Fruit fly (Drosophila melanogaster) whole organism, embryonic: ENCODE measurements around the gene Lim3.

Source experiments
- CG10366 ChIP-seq: fragments of 200-800 bp; sonication (Bioruptor generic); IDR thresholded peaks from 2 replicates; pipeline ENCODE4 v1.3.6; 2022; ENCODE audit warnings: missing biosample characterization, missing genetic modification characterization
- CG10431 ChIP-seq: fragments of 200-800 bp; sonication (Bioruptor generic); optimal IDR thresholded peaks from 3 replicates; lab custom pipeline; 2018; ENCODE audit warnings: missing biosample characterization, mild to moderate bottlenecking, missing genetic modification characterization
- CG10565 ChIP-seq: fragments of 200-800 bp; sonication (Bioruptor generic); optimal IDR thresholded peaks from 3 replicates; lab custom pipeline; 2016; ENCODE audit warnings: missing biosample characterization, mild to moderate bottlenecking, missing genetic modification characterization
- CG10959 ChIP-seq: fragments of 200-800 bp; sonication (Bioruptor generic); IDR thresholded peaks from 2 replicates; pipeline ENCODE4 v1.3.6; 2022; ENCODE audit warnings: missing biosample characterization, missing genetic modification characterization
- CG11247 ChIP-seq: fragments of 200-800 bp; sonication (Bioruptor generic); IDR thresholded peaks from 2 replicates; pipeline ENCODE4 v1.3.6; 2022; ENCODE audit warnings: missing biosample characterization, missing genetic modification characterization
- CG11504 ChIP-seq: fragments of 200-800 bp; sonication (Bioruptor generic); optimal IDR thresholded peaks from 3 replicates; lab custom pipeline; 2019; ENCODE audit warnings: missing biosample characterization, mild to moderate bottlenecking, missing genetic modification characterization, moderate library complexity
- CG12659 ChIP-seq: fragments of 200-800 bp; sonication (Bioruptor generic); optimal IDR thresholded peaks from 3 replicates; lab custom pipeline; 2017; ENCODE audit warnings: mild to moderate bottlenecking, missing biosample characterization, missing genetic modification reagents, missing genetic modification characterization
- CG13894 ChIP-seq: fragments of 200-800 bp; sonication (Bioruptor generic); optimal IDR thresholded peaks from 3 replicates; lab custom pipeline; 2018; ENCODE audit warnings: missing biosample characterization, mild to moderate bottlenecking, missing genetic modification characterization, moderate library complexity
- CG14050 ChIP-seq: fragments of 200-800 bp; sonication (Bioruptor generic); IDR thresholded peaks from 3 replicates; pipeline ENCODE4 v1.3.6; 2022; ENCODE audit warnings: missing biosample characterization, missing genetic modification characterization
- CG14710 ChIP-seq: fragments of 200-800 bp; sonication (Bioruptor generic); optimal IDR thresholded peaks from 3 replicates; lab custom pipeline; 2019; ENCODE audit warnings: missing biosample characterization, mild to moderate bottlenecking, missing genetic modification characterization, moderate library complexity
- CG15479 ChIP-seq: fragments of 200-800 bp; sonication (Bioruptor generic); optimal IDR thresholded peaks from 3 replicates; lab custom pipeline; 2019; ENCODE audit warnings: missing biosample characterization, mild to moderate bottlenecking, missing genetic modification characterization, moderate library complexity
- CG17359 ChIP-seq: fragments of 200-800 bp; sonication (Bioruptor generic); optimal IDR thresholded peaks from 3 replicates; lab custom pipeline; 2018; ENCODE audit warnings: missing biosample characterization, mild to moderate bottlenecking, missing genetic modification characterization, moderate library complexity
- CG31388 ChIP-seq: fragments of 200-800 bp; sonication (Bioruptor generic); optimal IDR thresholded peaks from 2 replicates; lab custom pipeline; 2016; ENCODE audit warnings: missing biosample characterization, missing genetic modification characterization
- CG3281 ChIP-seq: fragments of 200-800 bp; sonication (Bioruptor generic); optimal IDR thresholded peaks from 3 replicates; lab custom pipeline; 2017; ENCODE audit warnings: missing biosample characterization, mild to moderate bottlenecking, missing genetic modification characterization
- CG3838 ChIP-seq: fragments of 200-800 bp; sonication (Bioruptor generic); optimal IDR thresholded peaks from 3 replicates; lab custom pipeline; 2016; ENCODE audit warnings: missing biosample characterization, missing genetic modification characterization
- CG3847 ChIP-seq: fragments of 200-800 bp; sonication (Bioruptor generic); IDR thresholded peaks from 2 replicates; pipeline ENCODE4 v1.3.6; 2022; ENCODE audit warnings: missing biosample characterization, missing genetic modification characterization
- CG4282 ChIP-seq: fragments of 200-800 bp; sonication (Bioruptor generic); optimal IDR thresholded peaks from 2 replicates; lab custom pipeline; 2016; ENCODE audit warnings: missing biosample characterization, missing genetic modification characterization
- CG6765 ChIP-seq: fragments of 200-800 bp; sonication (Bioruptor generic); optimal IDR thresholded peaks from 3 replicates; lab custom pipeline; 2017; ENCODE audit warnings: missing biosample characterization, mild to moderate bottlenecking, missing genetic modification characterization
- CG7839 ChIP-seq: fragments of 200-800 bp; sonication (Bioruptor generic); optimal IDR thresholded peaks from 3 replicates; lab custom pipeline; 2018; ENCODE audit warnings: missing biosample characterization, mild to moderate bottlenecking, missing genetic modification characterization, moderate library complexity
- CG8478 ChIP-seq: fragments of >200 bp; optimal IDR thresholded peaks from 2 replicates; lab custom pipeline; 2018
- CG9215 ChIP-seq: fragments of 200-800 bp; sonication (Bioruptor generic); IDR thresholded peaks from 2 replicates; pipeline ENCODE4 v1.3.6; 2022; ENCODE audit warnings: missing biosample characterization, missing genetic modification characterization
- Dek ChIP-seq: fragments of 200-800 bp; sonication (Bioruptor generic); optimal IDR thresholded peaks from 3 replicates; lab custom pipeline; 2019; ENCODE audit warnings: missing biosample characterization, mild to moderate bottlenecking, missing genetic modification characterization, moderate library complexity
- Dp ChIP-seq: fragments of 200-800 bp; sonication (Bioruptor generic); optimal IDR thresholded peaks from 2 replicates; lab custom pipeline; 2018; ENCODE audit warnings: missing biosample characterization, mild to moderate bottlenecking, missing genetic modification characterization, moderate library complexity
- HHEX ChIP-seq: fragments of 200-800 bp; sonication (Bioruptor generic); optimal IDR thresholded peaks from 3 replicates; lab custom pipeline; 2017; ENCODE audit warnings: missing biosample characterization, mild to moderate bottlenecking, missing genetic modification characterization, missing genetic modification reagents
- MESR4 ChIP-seq: fragments of 200-800 bp; sonication (Bioruptor generic); optimal IDR thresholded peaks from 2 replicates; lab custom pipeline; 2018; ENCODE audit warnings: missing biosample characterization, mild to moderate bottlenecking, missing genetic modification characterization, moderate library complexity
- Max ChIP-seq: fragments of 200-800 bp; sonication (Bioruptor generic); optimal IDR thresholded peaks from 2 replicates; lab custom pipeline; 2016; ENCODE audit warnings: missing biosample characterization, mild to moderate bottlenecking, missing genetic modification characterization
- NC2α ChIP-seq: fragments of 200-800 bp; sonication (Bioruptor generic); optimal IDR thresholded peaks from 2 replicates; lab custom pipeline; 2016; ENCODE audit warnings: missing biosample characterization, missing genetic modification characterization
- NfI ChIP-seq: fragments of 200-800 bp; sonication (Bioruptor generic); optimal IDR thresholded peaks from 3 replicates; lab custom pipeline; 2018; ENCODE audit warnings: missing biosample characterization, mild to moderate bottlenecking, missing genetic modification characterization, moderate library complexity
- Oli ChIP-seq: fragments of 200-800 bp; sonication (Bioruptor generic); optimal IDR thresholded peaks from 2 replicates; lab custom pipeline; 2018; ENCODE audit warnings: missing biosample characterization, mild to moderate bottlenecking, missing genetic modification characterization, moderate library complexity
- Sox100B ChIP-seq: fragments of 200-800 bp; sonication (Bioruptor generic); optimal IDR thresholded peaks from 3 replicates; lab custom pipeline; 2018; ENCODE audit warnings: missing biosample characterization, mild to moderate bottlenecking, missing genetic modification characterization
- Spps ChIP-seq: fragments of 200-800 bp; sonication (Bioruptor generic); optimal IDR thresholded peaks from 2 replicates; lab custom pipeline; 2018; ENCODE audit warnings: missing biosample characterization, mild to moderate bottlenecking, missing genetic modification characterization
- Taf1 ChIP-seq: fragments of 200-800 bp; sonication (Bioruptor generic); IDR thresholded peaks from 2 replicates; pipeline ENCODE4 v1.3.6; 2022; ENCODE audit warnings: missing biosample characterization, missing genetic modification characterization
- ash1 ChIP-seq: fragments of 200-800 bp; sonication (Bioruptor generic); optimal IDR thresholded peaks from 2 replicates; lab custom pipeline; 2018; ENCODE audit warnings: missing biosample characterization, mild to moderate bottlenecking, missing genetic modification characterization
- bowl ChIP-seq: fragments of 200-800 bp; sonication (Bioruptor generic); IDR thresholded peaks from 2 replicates; pipeline ENCODE4 v1.3.6; 2022; ENCODE audit warnings: missing biosample characterization, missing genetic modification characterization
- cad ChIP-seq: fragments of >200 bp; optimal IDR thresholded peaks from 2 replicates; lab custom pipeline; 2017; ENCODE audit warnings: missing biosample characterization, missing genetic modification characterization
- dm ChIP-seq: fragments of 200-800 bp; sonication (Bioruptor generic); optimal IDR thresholded peaks from 3 replicates; lab custom pipeline; 2016; ENCODE audit warnings: missing biosample characterization, missing genetic modification characterization
- dmrt99B ChIP-seq: fragments of 200-800 bp; sonication (Bioruptor generic); optimal IDR thresholded peaks from 2 replicates; lab custom pipeline; 2018; ENCODE audit warnings: missing biosample characterization, mild to moderate bottlenecking, missing genetic modification characterization, moderate library complexity
- ems ChIP-seq: fragments of 200-800 bp; sonication (Bioruptor generic); optimal IDR thresholded peaks from 3 replicates; lab custom pipeline; 2016; ENCODE audit warnings: missing biosample characterization, missing genetic modification characterization
- eve ChIP-seq, 2 experiments: fragments of >200 bp; optimal IDR thresholded peaks; 2 replicates each; lab custom pipeline; 2017; ENCODE audit warnings: missing biosample characterization in 2 of 2, missing genetic modification characterization in 2 of 2
- ewg ChIP-seq: fragments of 200-800 bp; sonication (Bioruptor generic); optimal IDR thresholded peaks from 3 replicates; lab custom pipeline; 2017; ENCODE audit warnings: mild to moderate bottlenecking, missing biosample characterization, missing genetic modification reagents, missing genetic modification characterization
- ftz-f1 ChIP-seq: fragments of 200-800 bp; sonication (Bioruptor generic); optimal IDR thresholded peaks from 2 replicates; lab custom pipeline; 2016; ENCODE audit warnings: missing biosample characterization, missing genetic modification characterization
- gce ChIP-seq: fragments of 200-800 bp; sonication (Bioruptor generic); IDR thresholded peaks from 3 replicates; pipeline ENCODE4 v1.3.6; 2022; ENCODE audit warnings: missing biosample characterization, missing genetic modification characterization
- gcm2 ChIP-seq: fragments of 200-800 bp; sonication (Bioruptor generic); optimal IDR thresholded peaks from 2 replicates; lab custom pipeline; 2016; ENCODE audit warnings: missing biosample characterization, missing genetic modification characterization
- gsb-n ChIP-seq: fragments of 200-800 bp; sonication (Bioruptor generic); optimal IDR thresholded peaks from 3 replicates; lab custom pipeline; 2018; ENCODE audit warnings: missing biosample characterization, mild to moderate bottlenecking, missing genetic modification characterization
- ind ChIP-seq: fragments of 200-800 bp; sonication (Bioruptor generic); optimal IDR thresholded peaks from 3 replicates; lab custom pipeline; 2016; ENCODE audit warnings: missing biosample characterization, missing genetic modification characterization
- lbe ChIP-seq: fragments of 200-800 bp; sonication (Bioruptor generic); optimal IDR thresholded peaks from 2 replicates; lab custom pipeline; 2016; ENCODE audit warnings: missing biosample characterization, mild to moderate bottlenecking, missing genetic modification characterization
- otp ChIP-seq: fragments of 200-800 bp; sonication (Bioruptor generic); IDR thresholded peaks from 3 replicates; pipeline ENCODE4, ENCODE4 v1.3.6; 2022; ENCODE audit warnings: missing biosample characterization, missing genetic modification characterization
- prd ChIP-seq, 3 experiments: fragments of >200 bp in 2 of 3; fragments of 200-800 bp in 1 of 3; sonication (Bioruptor generic) in 1 of 3; optimal IDR thresholded peaks in 2 of 3; IDR thresholded peaks in 1 of 3; 2 replicates in 2 of 3; 3 replicates in 1 of 3; pipeline versions ENCODE4 v1.3.6 to Lab custom; 2017 to 2022; ENCODE audit warnings: missing biosample characterization in 1 of 3, missing genetic modification characterization in 1 of 3
- pros ChIP-seq: fragments of 200-800 bp; sonication (Bioruptor generic); optimal IDR thresholded peaks from 3 replicates; lab custom pipeline; 2019; ENCODE audit warnings: missing biosample characterization, mild to moderate bottlenecking, missing genetic modification characterization, moderate library complexity
- ssp ChIP-seq: fragments of 200-800 bp; sonication (Bioruptor generic); IDR thresholded peaks from 2 replicates; pipeline ENCODE4 v1.3.6; 2022; ENCODE audit warnings: missing biosample characterization, missing genetic modification characterization
- stc ChIP-seq: fragments of 200-800 bp; sonication (Bioruptor generic); IDR thresholded peaks from 2 replicates; pipeline ENCODE4 v1.3.6; 2022; ENCODE audit warnings: missing biosample characterization, missing genetic modification characterization
- trh ChIP-seq: fragments of 200-800 bp; sonication (Bioruptor generic); optimal IDR thresholded peaks from 2 replicates; lab custom pipeline; 2016; ENCODE audit warnings: missing biosample characterization, missing genetic modification characterization

Lim3 gene

DNA sequence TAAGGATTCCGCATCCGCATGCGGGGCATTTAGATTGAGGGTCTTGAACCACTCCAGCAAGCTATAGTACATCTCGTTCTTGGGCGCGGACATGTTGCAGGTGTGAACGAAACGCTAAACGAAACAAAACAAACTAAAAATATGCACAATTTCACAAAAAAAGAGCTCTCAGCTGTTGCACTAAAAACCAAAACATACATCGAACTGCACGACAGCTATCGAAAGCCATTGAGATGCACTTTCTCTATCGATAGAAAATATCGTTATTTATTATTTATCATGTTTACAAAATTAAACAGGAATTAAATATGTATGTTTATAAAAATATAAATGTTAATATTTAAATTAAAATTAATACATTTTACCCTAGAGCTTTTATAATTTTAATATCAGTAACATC lies 74.9 kb downstream of the Lim3 start, which contains the start of gene hook (continued):
- TF ChIP-seq stc (no peak), NC2α (GFP tag; lab: Kevin White, UChicago) (no peak), CG15479 (GFP tag; lab: Kevin White, UChicago) (no peak), CG31388 (GFP tag; lab: Kevin White, UChicago) (no peak), Oli (tag; lab: Kevin White, UChicago) (no peak), CG14710 (peak; percentile 15), lbe (GFP tag; lab: Kevin White, UChicago) (no peak), ewg (GFP tag; lab: Kevin White, UChicago) (no peak), CG3838 (GFP tag; lab: Kevin White, UChicago) (no peak), CG11247 (GFP tag; lab: Robert Waterston, UW) (no peak), bowl (GFP tag; lab: Robert Waterston, UW) (no peak), CG12659 (GFP tag; lab: Kevin White, UChicago) (peak; percentile 22), NfI (GFP tag; lab: Kevin White, UChicago) (no peak), CG13894 (tag; lab: Kevin White, UChicago) (no peak), CG11504 (tag; lab: Kevin White, UChicago) (no peak), gcm2 (GFP tag; lab: Kevin White, UChicago) (no peak), CG4282 (no peak), CG3281 (no peak), otp (GFP tag; lab: Robert Waterston, UW) (no peak), CG6765 (GFP tag; lab: Kevin White, UChicago) (no peak), dm (GFP tag; lab: Kevin White, UChicago) (no peak), CG10431 (GFP tag; lab: Kevin White, UChicago) (no peak), gsb-n (tag; lab: Kevin White, UChicago) (no peak), Dek (no peak), CG9215 (GFP tag; lab: Robert Waterston, UW) (no peak), ftz-f1 (GFP tag; lab: Kevin White, UChicago) (no peak), Dp (GFP tag; lab: Kevin White, UChicago) (no peak), Spps (tag; lab: Kevin White, UChicago) (no peak), CG10959 (GFP tag; lab: Robert Waterston, UW) (no peak), prd (optimal IDR thresholded peaks at IDR 0.05; lab: Kevin White, UChicago) (no peak), prd (GFP tag; IDR thresholded peaks at IDR 0.05; lab: Robert Waterston, UW) (no peak), CG10565 (GFP tag; lab: Kevin White, UChicago) (no peak), ash1 (GFP tag; lab: Kevin White, UChicago) (no peak), gce (no peak), CG8478 (no peak), Taf1 (GFP tag; lab: Robert Waterston, UW) (no peak), CG14050 (GFP tag; lab: Robert Waterston, UW) (no peak), cad (GFP tag; lab: Kevin White, UChicago) (no peak), Max (GFP tag; lab: Kevin White, UChicago) (no peak), ind (no peak), pros (GFP tag; lab: Kevin White, UChicago) (no peak), Sox100B (GFP tag; lab: Kevin White, UChicago) (no peak), ssp (GFP tag; lab: Robert Waterston, UW) (no peak), CG3847 (GFP tag; lab: Robert Waterston, UW) (no peak), CG10366 (GFP tag; lab: Robert Waterston, UW) (no peak), MESR4 (GFP tag; lab: Kevin White, UChicago) (peak; percentile 45), CG7839 (no peak), ems (GFP tag; lab: Kevin White, UChicago) (no peak), trh (GFP tag; lab: Kevin White, UChicago) (no peak), eve (GFP tag; optimal IDR thresholded peaks at IDR 0.05; lab: Kevin White, UChicago) (no peak), dmrt99B (tag; lab: Kevin White, UChicago) (no peak), HHEX (GFP tag; lab: Kevin White, UChicago) (no peak), CG17359 (tag; lab: Kevin White, UChicago) (no peak)
